Fruit fly (Drosophila melanogaster): ENCODE data around the gene CG7099.

Gene CG7099

dm6 chr2L:13398614-13399161 lies 11.3 kb downstream of the CG7099 start, which contains the start of the genes CG10859 and CG7110 (continued):
- TF ChIP-seq bsh (GFP tag; optimal IDR thresholded peaks at IDR 0.05) (peak in 1 of 2 experiments; percentile 25), MESR4 (GFP tag; optimal IDR thresholded peaks at IDR 0.05) (peak; percentile 46), Xrp1 (GFP tag; IDR thresholded peaks at IDR 0.05) (no peak), amos (GFP tag; IDR thresholded peaks at IDR 0.05; ENCODE audit: partially characterized antibody) (peak; percentile 30; the same call in 1 of the 2 replicates), CG1647 (GFP tag; optimal IDR thresholded peaks at IDR 0.05) (no peak), CG4424 (GFP tag; optimal IDR thresholded peaks at IDR 0.05) (no peak), CG17328 (GFP tag; IDR thresholded peaks at IDR 0.05) (peak; percentile 14; the same call in 1 of the 2 replicates), nmo (GFP tag; optimal IDR thresholded peaks at IDR 0.05) (peak; percentile 51), Sox102F (GFP tag; optimal IDR thresholded peaks at IDR 0.05) (no peak), pzg (GFP tag; optimal IDR thresholded peaks at IDR 0.05) (peak; percentile 85), HmgZ (tag; optimal IDR thresholded peaks at IDR 0.05) (peak; percentile 46), E2f2 (GFP tag; IDR thresholded peaks at IDR 0.05) (peak; percentile 89), CG31441 (GFP tag; IDR thresholded peaks at IDR 0.05) (peak; percentile 55; the same call in 1 of the 2 replicates), BEAF-32 (GFP tag; optimal IDR thresholded peaks at IDR 0.05) (peak; percentile 10), CG7987 (GFP tag; optimal IDR thresholded peaks at IDR 0.05) (peak; percentile 89), lab (GFP tag; optimal IDR thresholded peaks at IDR 0.05) (peak; percentile 81), Dp (GFP tag; optimal IDR thresholded peaks at IDR 0.05) (peak; percentile 81), CG31224 (GFP tag; IDR thresholded peaks at IDR 0.05) (no peak), CG30431 (GFP tag; optimal IDR thresholded peaks at IDR 0.05) (no peak), CG17359 (tag; optimal IDR thresholded peaks at IDR 0.05) (peak; percentile 34), onecut (GFP tag; IDR thresholded peaks at IDR 0.05) (peak; percentile 52), zfh1 (GFP tag; IDR thresholded peaks at IDR 0.05) (no peak), CG17912 (GFP tag; optimal IDR thresholded peaks at IDR 0.05) (peak; percentile 56), Fer2 (tag; optimal IDR thresholded peaks at IDR 0.05) (peak; percentile 11), CG14050 (GFP tag; IDR thresholded peaks at IDR 0.05) (peak; percentile 14; the same call in 1 of the 3 replicates), CG34376 (GFP tag; optimal IDR thresholded peaks at IDR 0.05) (peak; percentile 56), kay (GFP tag; optimal IDR thresholded peaks at IDR 0.05) (no peak), CG11504 (tag; optimal IDR thresholded peaks at IDR 0.05) (peak; percentile 48), pfk (GFP tag; optimal IDR thresholded peaks at IDR 0.05) (peak; percentile 26), cas (GFP tag; IDR thresholded peaks at IDR 0.05) (no peak), HLHmδ (GFP tag; optimal IDR thresholded peaks at IDR 0.05) (peak; percentile 62), CG42726 (GFP tag; IDR thresholded peaks at IDR 0.05; ENCODE audit: partially characterized antibody) (no peak), Lhr (GFP tag; optimal IDR thresholded peaks at IDR 0.05) (peak; percentile 50), nau (GFP tag; optimal IDR thresholded peaks at IDR 0.05) (peak; percentile 55), CG17568 (GFP tag; optimal IDR thresholded peaks at IDR 0.05) (peak; percentile 51), Elba2 (GFP tag; optimal IDR thresholded peaks at IDR 0.05) (peak; percentile 66), insv (GFP tag; optimal IDR thresholded peaks at IDR 0.05) (peak in 1 of 2 experiments; percentile 50), CG13775 (GFP tag; optimal IDR thresholded peaks at IDR 0.05) (peak; percentile 66), fd102C (GFP tag; optimal IDR thresholded peaks at IDR 0.05) (peak; percentile 7), Hmx (GFP tag; optimal IDR thresholded peaks at IDR 0.05) (no peak), HmgD (GFP tag; optimal IDR thresholded peaks at IDR 0.05) (no peak), Deaf1 (tag; optimal IDR thresholded peaks at IDR 0.05) (no peak), row (GFP tag; IDR thresholded peaks at IDR 0.05) (0 out of 3 replicates have a peak, but pooled peaks have one; percentile 16), Ets65A (GFP tag) (peak; percentile 70), CG14860 (GFP tag; IDR thresholded peaks at IDR 0.05; ENCODE audit: partially characterized antibody) (no peak), CG4617 (GFP tag; optimal IDR thresholded peaks at IDR 0.05; ENCODE audit: borderline replicate concordance) (peak; percentile 14), CG7928 (GFP tag; optimal IDR thresholded peaks at IDR 0.05) (no peak), ac (GFP tag; optimal IDR thresholded peaks at IDR 0.05) (no peak), wek (GFP tag; optimal IDR thresholded peaks at IDR 0.05) (peak; percentile 88)

Measured in whole organism, embryonic.